Worm (Caenorhabditis elegans) whole organism, L4/young adult: Measurements from ENCODE around the gene asns-1.

ENCODE experiments used
- W03F9.2 ChIP-seq: fragments of 150-350 bp; optimal IDR thresholded peaks from 2 replicates; lab custom pipeline; 2014; ENCODE audit warnings: missing biosample characterization, missing genetic modification characterization
- dao-5 ChIP-seq: sonication (generic microtip); optimal IDR thresholded peaks from 2 replicates; lab custom pipeline; 2016; ENCODE audit warnings: missing genotype, missing genetic modification characterization, moderate library complexity, missing compliant biosample characterization
- him-1 ChIP-seq: sonication (generic microtip); optimal IDR thresholded peaks from 2 replicates; lab custom pipeline; 2016; ENCODE audit warnings: missing genotype, missing genetic modification reagents, missing genetic modification characterization, missing compliant biosample characterization

ce11 chrV:8516426-8516825 is 29.5 kb upstream of the asns-1 start:
- TF ChIP-seq him-1 (tag; lab: Kevin White, UChicago) (no peak), dao-5 (no peak), W03F9.2 (no peak)
